Fruit fly (Drosophila melanogaster): Measurements from ENCODE around the gene Nubp1.

The Nubp1 gene

dm6 chr2L:16732338-16732892 is at the start of gene Nubp1:
TSS of gene Nubp1 (plus strand) at chr2L:16732550.
- TF ChIP-seq CG8478 (optimal IDR thresholded peaks at IDR 0.05) (no peak), CTCF (optimal IDR thresholded peaks at IDR 0.05) (no peak)

dm6 chr2L:16683958-16684877 is 48.1 kb upstream of the Nubp1 start, which contains the start of gene CG31807:
TSS of gene CG31807 (minus strand) at chr2L:16684008.
- TF ChIP-seq CTCF (optimal IDR thresholded peaks at IDR 0.05) (no peak), CG8478 (optimal IDR thresholded peaks at IDR 0.05) (no peak)

- no peak for TF ChIP-seq CTCF (optimal IDR thresholded peaks at IDR 0.05)
- no peak for TF ChIP-seq CG8478 (optimal IDR thresholded peaks at IDR 0.05)
Measured at dm6 chr2L:16684908-16685611, 47.3 kb upstream of the Nubp1 start.

dm6 chr2L:16685612-16685912 is 46.8 kb upstream of the Nubp1 start:
- TF ChIP-seq CTCF (optimal IDR thresholded peaks at IDR 0.05) = peak in 1 of 2 experiments; percentile 18
- TF ChIP-seq CG8478 (optimal IDR thresholded peaks at IDR 0.05) = no peak

DNA sequence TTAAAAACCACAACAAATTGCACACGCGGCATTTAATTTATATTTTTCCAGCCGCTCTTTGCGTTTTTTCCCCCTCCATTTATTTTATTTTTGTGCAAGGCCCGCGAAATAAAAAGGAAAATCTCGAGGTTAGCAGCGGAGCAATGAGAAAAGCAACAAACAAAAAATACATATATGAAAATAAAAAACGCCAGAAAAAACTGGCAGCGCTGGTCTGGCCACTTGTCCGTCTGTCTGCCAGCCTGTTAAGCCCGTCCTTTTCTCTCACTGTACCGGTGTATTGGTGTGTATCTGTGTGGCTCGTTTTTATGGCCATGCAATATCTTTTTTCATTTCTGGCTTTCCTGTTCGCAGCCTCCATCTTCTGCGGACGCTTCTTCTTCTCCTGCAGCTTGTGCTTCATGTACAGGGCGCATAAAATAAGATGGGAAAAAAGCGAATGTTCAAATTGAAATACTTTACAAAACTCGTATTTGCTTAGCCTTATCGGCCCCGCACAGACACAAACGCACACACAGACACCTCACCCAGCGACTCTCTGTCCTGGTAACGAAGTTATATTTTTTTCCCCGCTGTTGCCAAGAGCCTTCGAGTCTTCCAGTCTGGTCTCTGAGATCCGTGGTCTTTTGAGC is 45.8 kb upstream of the Nubp1 start:
- TF ChIP-seq CTCF (optimal IDR thresholded peaks at IDR 0.05) (no peak), CG8478 (optimal IDR thresholded peaks at IDR 0.05) (no peak)

DNA sequence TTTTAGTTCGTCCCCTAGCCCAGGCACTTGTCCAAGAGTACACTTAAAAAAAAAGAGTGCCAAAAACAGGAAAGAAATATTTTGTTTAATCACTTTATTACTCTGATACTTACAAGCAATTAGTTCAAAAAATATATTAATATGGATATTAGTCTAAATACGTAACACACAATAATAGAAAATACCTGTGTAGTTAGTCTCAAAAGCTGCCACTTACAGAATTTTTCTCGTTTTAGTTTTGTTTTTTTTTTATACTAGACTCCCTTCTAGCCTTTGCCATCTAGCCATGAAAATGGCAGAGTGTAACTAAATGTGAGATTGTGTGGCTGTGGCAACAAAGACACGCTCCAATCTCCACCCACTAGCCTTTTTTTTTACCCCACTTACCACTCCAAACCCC is 44.5 kb upstream of the Nubp1 start:
- TF ChIP-seq CG8478 (optimal IDR thresholded peaks at IDR 0.05) (no peak), CTCF (optimal IDR thresholded peaks at IDR 0.05) (no peak)

dm6 chr2L:16689800-16690618 is 42.3 kb upstream of the Nubp1 start:
- TF ChIP-seq CTCF (optimal IDR thresholded peaks at IDR 0.05) = no peak
- no peak for TF ChIP-seq CG8478 (optimal IDR thresholded peaks at IDR 0.05)

dm6 chr2L:16690619-16690908 is 41.8 kb upstream of the Nubp1 start:
- TF ChIP-seq CTCF (optimal IDR thresholded peaks at IDR 0.05) (no peak), CG8478 (optimal IDR thresholded peaks at IDR 0.05) (no peak)

- TF ChIP-seq CTCF (optimal IDR thresholded peaks at IDR 0.05) = no peak
- TF ChIP-seq CG8478 (optimal IDR thresholded peaks at IDR 0.05) = no peak
Measured at dm6 chr2L:16703008-16703510, 29.3 kb upstream of the Nubp1 start.

- TF ChIP-seq CG8478 (optimal IDR thresholded peaks at IDR 0.05) = no peak
- no peak for TF ChIP-seq CTCF (optimal IDR thresholded peaks at IDR 0.05)
Measured at dm6 chr2L:16703753-16704152, 28.6 kb upstream of the Nubp1 start.

DNA sequence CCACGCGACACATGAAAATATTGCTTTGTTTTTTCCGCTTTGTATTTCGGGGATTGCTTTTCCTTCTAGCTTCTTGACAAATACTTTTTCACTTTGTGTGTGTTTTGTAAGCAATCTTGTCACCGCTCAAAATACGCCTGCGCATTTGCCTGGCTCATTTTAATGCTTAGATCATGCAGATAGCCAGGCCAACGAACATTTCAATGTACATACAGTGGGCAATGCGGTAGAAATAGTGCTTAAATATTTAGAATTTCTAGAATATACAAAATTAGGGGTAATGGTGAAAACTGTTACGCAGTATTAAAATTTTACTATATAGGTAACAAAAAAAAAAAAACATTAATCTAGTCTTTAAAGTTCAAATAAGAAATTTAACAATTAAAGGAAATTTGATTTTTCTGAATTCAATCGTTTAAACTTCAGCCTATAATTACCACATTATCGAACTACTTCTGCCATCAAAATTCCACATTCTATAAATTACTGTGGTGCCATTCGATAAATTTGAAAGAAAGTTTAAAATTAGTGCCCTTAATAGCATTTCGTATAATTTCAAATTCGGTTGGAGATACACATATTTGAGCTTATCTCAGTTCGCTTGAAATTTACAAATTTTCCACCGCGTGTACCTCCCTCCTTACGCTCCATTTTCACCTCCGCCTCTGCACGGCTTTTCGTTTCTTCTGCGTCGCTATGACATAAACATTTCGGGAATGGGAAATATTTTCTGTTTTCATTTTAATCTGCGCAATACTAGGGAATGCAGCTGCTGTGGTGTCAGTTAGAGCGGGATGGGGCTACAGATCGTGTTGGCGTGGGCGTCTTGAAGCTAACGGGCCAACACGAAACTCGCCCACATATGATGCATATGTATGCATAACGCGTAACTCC is 25.2 kb upstream of the Nubp1 start:
- TF ChIP-seq CTCF (optimal IDR thresholded peaks at IDR 0.05) (no peak), CG8478 (optimal IDR thresholded peaks at IDR 0.05) (no peak)

DNA sequence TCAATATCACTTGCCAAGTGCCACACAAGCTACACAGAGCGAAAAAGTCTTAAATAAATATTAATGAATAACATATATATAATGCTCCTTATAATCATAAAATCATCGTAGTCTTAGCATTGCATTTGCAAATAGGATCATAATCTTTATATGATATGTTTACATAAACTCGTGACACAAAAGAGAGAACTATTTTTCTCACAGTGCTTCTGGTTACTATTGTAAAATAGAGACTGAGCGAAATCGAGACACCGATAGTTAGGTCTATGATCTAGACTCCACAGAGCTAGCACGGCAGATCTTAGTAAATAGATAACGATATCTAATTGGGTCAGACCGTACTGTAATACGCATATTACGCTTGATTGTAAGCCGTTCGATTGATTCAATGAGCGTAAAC is 22.7 kb upstream of the Nubp1 start:
- TF ChIP-seq CTCF (optimal IDR thresholded peaks at IDR 0.05) = no peak
- TF ChIP-seq CG8478 (optimal IDR thresholded peaks at IDR 0.05) = no peak

- TF ChIP-seq CG8478 (optimal IDR thresholded peaks at IDR 0.05) (no peak), CTCF (optimal IDR thresholded peaks at IDR 0.05) (no peak)
Measured at dm6 chr2L:16710234-16710633, 22.1 kb upstream of the Nubp1 start.

dm6 chr2L:16710677-16711076 is 21.7 kb upstream of the Nubp1 start:
- TF ChIP-seq CG8478 (optimal IDR thresholded peaks at IDR 0.05) (no peak), CTCF (optimal IDR thresholded peaks at IDR 0.05) (no peak)
